Fruit fly (Drosophila melanogaster): ENCODE measurements around the gene CG43348.

Gene CG43348

dm6 chr2L:1217892-1218473, 18.8 kb downstream of the CG43348 start (continued):
- TF ChIP-seq HLH3B (GFP tag; IDR thresholded peaks at IDR 0.05) (no peak), eve (GFP tag; optimal IDR thresholded peaks at IDR 0.05) (peak in 1 of 2 experiments; percentile 44), row (GFP tag; IDR thresholded peaks at IDR 0.05) (peak; percentile 82), knrl (GFP tag; IDR thresholded peaks at IDR 0.05; ENCODE audit: partially characterized antibody) (no peak), CG5180 (GFP tag; optimal IDR thresholded peaks at IDR 0.05) (no peak), CG15073 (GFP tag; optimal IDR thresholded peaks at IDR 0.05) (no peak), Ets65A (GFP tag) (no peak), CG13123 (GFP tag; optimal IDR thresholded peaks at IDR 0.05) (no peak), CG3065 (GFP tag; optimal IDR thresholded peaks at IDR 0.05) (no peak), CG11560 (tag; IDR thresholded peaks at IDR 0.05) (no peak), ara (GFP tag; IDR thresholded peaks at IDR 0.05) (no peak), wek (GFP tag; optimal IDR thresholded peaks at IDR 0.05) (no peak), CG4424 (GFP tag; optimal IDR thresholded peaks at IDR 0.05) (no peak), ssp (GFP tag; IDR thresholded peaks at IDR 0.05) (no peak), sob (GFP tag; IDR thresholded peaks at IDR 0.05) (no peak), dmrt99B (tag; optimal IDR thresholded peaks at IDR 0.05) (no peak), ci (GFP tag; IDR thresholded peaks at IDR 0.05) (peak; percentile 82), CG8478 (optimal IDR thresholded peaks at IDR 0.05) (no peak), gcm (GFP tag; optimal IDR thresholded peaks at IDR 0.05) (peak; percentile 7), CG3407 (GFP tag; optimal IDR thresholded peaks at IDR 0.05) (no peak), CG12104 (GFP tag; optimal IDR thresholded peaks at IDR 0.05) (no peak), onecut (GFP tag; IDR thresholded peaks at IDR 0.05) (no peak), hbn (GFP tag; IDR thresholded peaks at IDR 0.05; ENCODE audit: partially characterized antibody) (no peak), CG17385 (GFP tag; optimal IDR thresholded peaks at IDR 0.05) (peak; percentile 33), Six4 (GFP tag; optimal IDR thresholded peaks at IDR 0.05) (no peak), CG4282 (GFP tag; optimal IDR thresholded peaks at IDR 0.05) (no peak), CG11093 (GFP tag; IDR thresholded peaks at IDR 0.05) (no peak), slbo (GFP tag; IDR thresholded peaks at IDR 0.05) (peak; percentile 73), corto (GFP tag; optimal IDR thresholded peaks at IDR 0.05) (no peak), CG32767 (GFP tag; IDR thresholded peaks at IDR 0.05) (no peak), dysf (GFP tag; IDR thresholded peaks at IDR 0.05) (peak; percentile 9; the same call in 1 of the 3 replicates), lov (optimal IDR thresholded peaks at IDR 0.05) (no peak), lov (GFP tag; IDR thresholded peaks at IDR 0.05) (no peak), CG8089 (GFP tag; optimal IDR thresholded peaks at IDR 0.05) (no peak), tgo (GFP tag; IDR thresholded peaks at IDR 0.05) (peak; percentile 24; the same call in 1 of the 3 replicates), CG17328 (GFP tag; IDR thresholded peaks at IDR 0.05) (no peak), Bteb2 (GFP tag; optimal IDR thresholded peaks at IDR 0.05) (no peak), inv (GFP tag; IDR thresholded peaks at IDR 0.05; ENCODE audit: partially characterized antibody) (no peak), CG3163 (GFP tag; optimal IDR thresholded peaks at IDR 0.05) (no peak), CG33557 (GFP tag; optimal IDR thresholded peaks at IDR 0.05) (no peak), CG3847 (GFP tag; IDR thresholded peaks at IDR 0.05) (no peak), mirr (GFP tag; optimal IDR thresholded peaks at IDR 0.05) (no peak), Blimp-1 (GFP tag; optimal IDR thresholded peaks at IDR 0.05) (no peak), lab (GFP tag; optimal IDR thresholded peaks at IDR 0.05) (no peak), Atf-2 (GFP tag; optimal IDR thresholded peaks at IDR 0.05) (no peak), br (optimal IDR thresholded peaks at IDR 0.05) (no peak), Bdp1 (GFP tag; optimal IDR thresholded peaks at IDR 0.05) (no peak), CG17361 (GFP tag; IDR thresholded peaks at IDR 0.05) (no peak), Opbp (GFP tag; IDR thresholded peaks at IDR 0.05; ENCODE audit: partially characterized antibody) (no peak), H2.0 (GFP tag; IDR thresholded peaks at IDR 0.05) (no peak), chm (GFP tag; IDR thresholded peaks at IDR 0.05) (no peak), CG17912 (GFP tag; optimal IDR thresholded peaks at IDR 0.05) (no peak), Max (GFP tag; optimal IDR thresholded peaks at IDR 0.05) (no peak)

Measured in whole organism, embryonic.